Worm (Caenorhabditis elegans): ENCODE measurements around the gene srb-18.

- TF ChIP-seq lin-13 (GFP tag; optimal IDR thresholded peaks at IDR 0.05) (no peak), mab-5 (tag; optimal IDR thresholded peaks at IDR 0.05) (no peak), alr-1 (tag; optimal IDR thresholded peaks at IDR 0.05) (no peak), mbf-1 (tag; optimal IDR thresholded peaks at IDR 0.05) (no peak), fos-1 (tag; optimal IDR thresholded peaks at IDR 0.05) (no peak), elt-3 (tag; optimal IDR thresholded peaks at IDR 0.05) (no peak), mdl-1 (tag; optimal IDR thresholded peaks at IDR 0.05) (no peak), ama-1 (optimal IDR thresholded peaks at IDR 0.05) (no peak), elt-1 (tag; optimal IDR thresholded peaks at IDR 0.05) (no peak), unc-62 (GFP tag; optimal IDR thresholded peaks at IDR 0.05) (no peak), R02D3.7 (tag; optimal IDR thresholded peaks at IDR 0.05) (no peak), aly-2 (tag; optimal IDR thresholded peaks at IDR 0.05) (no peak), ZK546.5 (tag; optimal IDR thresholded peaks at IDR 0.05) (no peak), gmeb-1 (tag; optimal IDR thresholded peaks at IDR 0.05) (no peak)
Measured at ce11 chrV:7538018-7538417, 23.0 kb downstream of the srb-18 start, which contains the start of gene C54F6.12.

Measured in whole organism, L2 larva.